Fruit fly (Drosophila melanogaster): ENCODE data around the gene Nufip.

Gene Nufip

dm6 chr3L:18786427-18787104 lies 38.4 kb upstream of the Nufip start (continued):
- TF ChIP-seq pan (optimal IDR thresholded peaks at IDR 0.05) (no peak), pan (GFP tag; optimal IDR thresholded peaks at IDR 0.05 in 1 of 2, IDR thresholded peaks at IDR 0.05 in 1 of 2) (peak in 1 of 2 experiments; percentile 71), chn (GFP tag; optimal IDR thresholded peaks at IDR 0.05) (no peak), slp2 (GFP tag; optimal IDR thresholded peaks at IDR 0.05) (peak; percentile 38), amos (GFP tag; IDR thresholded peaks at IDR 0.05; ENCODE audit: partially characterized antibody) (0 out of 2 replicates have a peak, but pooled peaks have one; percentile 8), CG2120 (GFP tag; optimal IDR thresholded peaks at IDR 0.05) (peak; percentile 70), CG17328 (GFP tag; IDR thresholded peaks at IDR 0.05) (peak; percentile 27; the same call in 1 of the 2 replicates), CG6765 (GFP tag; optimal IDR thresholded peaks at IDR 0.05) (peak; percentile 1), ems (GFP tag; optimal IDR thresholded peaks at IDR 0.05) (peak; percentile 7), ATbp (GFP tag; optimal IDR thresholded peaks at IDR 0.05) (peak; percentile 13), lilli (GFP tag; optimal IDR thresholded peaks at IDR 0.05) (peak; percentile 58), emc (GFP tag; optimal IDR thresholded peaks at IDR 0.05) (peak; percentile 7), CG11723 (GFP tag; optimal IDR thresholded peaks at IDR 0.05) (peak; percentile 21), lov (optimal IDR thresholded peaks at IDR 0.05) (no peak), lov (GFP tag; IDR thresholded peaks at IDR 0.05) (no peak), crp (GFP tag; optimal IDR thresholded peaks at IDR 0.05) (no peak), Med (GFP tag) (peak; percentile 74), CG13424 (tag; optimal IDR thresholded peaks at IDR 0.05) (peak; percentile 83), gcm2 (GFP tag; optimal IDR thresholded peaks at IDR 0.05) (no peak), Hsf (GFP tag; optimal IDR thresholded peaks at IDR 0.05) (peak; percentile 62), CG4730 (GFP tag; IDR thresholded peaks at IDR 0.05) (peak; percentile 47; the same call in 1 of the 2 replicates), danr (GFP tag; IDR thresholded peaks at IDR 0.05) (peak; percentile 57), Six4 (GFP tag; optimal IDR thresholded peaks at IDR 0.05) (peak; percentile 9), Bgb (GFP tag; IDR thresholded peaks at IDR 0.05; ENCODE audit: partially characterized antibody) (peak; percentile 44; the same call in 1 of the 2 replicates), tll (GFP tag; optimal IDR thresholded peaks at IDR 0.05) (no peak), CG9437 (GFP tag; optimal IDR thresholded peaks at IDR 0.05) (peak; percentile 72), Max (GFP tag; optimal IDR thresholded peaks at IDR 0.05) (peak; percentile 42), CG4360 (GFP tag; IDR thresholded peaks at IDR 0.05) (no peak), sens (GFP tag) (peak; percentile 85), CG17829 (tag; optimal IDR thresholded peaks at IDR 0.05) (peak; percentile 26), bab2 (GFP tag; optimal IDR thresholded peaks at IDR 0.05) (peak; percentile 26), Nf-YA (GFP tag; IDR thresholded peaks at IDR 0.05) (peak; percentile 15; the same call in 1 of the 2 replicates), Ssrp (tag; optimal IDR thresholded peaks at IDR 0.05) (peak; percentile 62), PHDP (tag; optimal IDR thresholded peaks at IDR 0.05) (peak; percentile 75), knrl (GFP tag; IDR thresholded peaks at IDR 0.05; ENCODE audit: partially characterized antibody) (no peak), CG17385 (GFP tag; optimal IDR thresholded peaks at IDR 0.05) (peak; percentile 70), E2f2 (GFP tag; IDR thresholded peaks at IDR 0.05) (peak; percentile 33; the same call in 1 of the 2 replicates), sqz (GFP tag; optimal IDR thresholded peaks at IDR 0.05) (peak; percentile 98), CG7556 (GFP tag; optimal IDR thresholded peaks at IDR 0.05) (peak; percentile 77), pum (GFP tag; optimal IDR thresholded peaks at IDR 0.05) (peak; percentile 22), Hmr (GFP tag; optimal IDR thresholded peaks at IDR 0.05) (peak; percentile 58), Atf-2 (GFP tag; optimal IDR thresholded peaks at IDR 0.05) (no peak), Ravus (GFP tag; IDR thresholded peaks at IDR 0.05) (0 out of 2 replicates have a peak, but pooled peaks have one; percentile 4), HLHmδ (GFP tag; optimal IDR thresholded peaks at IDR 0.05) (no peak), H2.0 (GFP tag; IDR thresholded peaks at IDR 0.05) (0 out of 2 replicates have a peak, but pooled peaks have one; percentile 19), insv (GFP tag; optimal IDR thresholded peaks at IDR 0.05) (no peak), Awh (GFP tag; IDR thresholded peaks at IDR 0.05) (no peak), luna (GFP tag; optimal IDR thresholded peaks at IDR 0.05) (no peak), CG9727 (GFP tag; optimal IDR thresholded peaks at IDR 0.05) (peak; percentile 49)

All from whole organism, embryonic.